Worm (Caenorhabditis elegans) whole organism, young adult: Measurements from ENCODE around the gene mcm-2.

Source experiments
- T07F8.4 ChIP-seq: sonication (generic microtip); optimal IDR thresholded peaks from 2 replicates; lab custom pipeline; 2016; ENCODE audit warnings: mild to moderate bottlenecking, missing genetic modification characterization, moderate library complexity, missing compliant biosample characterization
- ceh-100 ChIP-seq: fragments of 200-800 bp; sonication (Bioruptor generic); IDR thresholded peaks from 2 replicates; pipeline ENCODE4 v1.3.6; 2022; ENCODE audit warnings: missing genetic modification reagents, missing genetic modification characterization, missing compliant biosample characterization
- dpl-1 ChIP-seq: fragments of 150-350 bp; optimal IDR thresholded peaks from 2 replicates; lab custom pipeline; 2014; ENCODE audit warnings: missing biosample characterization, missing genetic modification reagents, missing genetic modification characterization
- hrde-1 ChIP-seq: sonication (generic microtip); optimal IDR thresholded peaks from 2 replicates; lab custom pipeline; 2016; ENCODE audit warnings: missing genetic modification characterization, mild to moderate bottlenecking, missing compliant biosample characterization, moderate library complexity, missing genotype, missing genetic modification reagents, borderline replicate concordance
- nhr-90 ChIP-seq: sonication (generic microtip); optimal IDR thresholded peaks from 2 replicates; lab custom pipeline; 2016; ENCODE audit warnings: missing genotype, mild to moderate bottlenecking, missing genetic modification characterization, missing compliant biosample characterization
- unc-62 ChIP-seq: fragments of 150-350 bp; optimal IDR thresholded peaks from 2 replicates; lab custom pipeline; 2014; ENCODE audit warnings: missing biosample characterization, missing genetic modification reagents, missing genetic modification characterization

ce11 chrII:12008772-12009171 lies 2.3 kb upstream of the mcm-2 start, which contains the start of gene glb-29:
- no peak for TF ChIP-seq T07F8.4 (tag; lab: Kevin White, UChicago)
- no peak for TF ChIP-seq dpl-1 (GFP tag; lab: Kevin White, UChicago)
- no peak for TF ChIP-seq nhr-90
- TF ChIP-seq hrde-1 (tag; lab: Kevin White, UChicago), result no peak
- no peak for TF ChIP-seq unc-62 (GFP tag; lab: Kevin White, UChicago)
- no peak for TF ChIP-seq ceh-100 (GFP tag; lab: Robert Waterston, UW)
